Fruit fly (Drosophila melanogaster) whole organism: ENCODE measurements around the gene CG34290.

Source experiments
- EcR ChIP-seq, 2 experiments: fragments of >200 bp; optimal IDR thresholded peaks; 2 replicates each; lab custom pipeline; 2017; ENCODE audit warnings: missing biosample characterization in 2 of 2, missing genetic modification characterization in 2 of 2, missing genetic modification reagents in 2 of 2
- psq ChIP-seq: fragments of >200 bp; optimal IDR thresholded peaks from 2 replicates; lab custom pipeline; 2017

DNA sequence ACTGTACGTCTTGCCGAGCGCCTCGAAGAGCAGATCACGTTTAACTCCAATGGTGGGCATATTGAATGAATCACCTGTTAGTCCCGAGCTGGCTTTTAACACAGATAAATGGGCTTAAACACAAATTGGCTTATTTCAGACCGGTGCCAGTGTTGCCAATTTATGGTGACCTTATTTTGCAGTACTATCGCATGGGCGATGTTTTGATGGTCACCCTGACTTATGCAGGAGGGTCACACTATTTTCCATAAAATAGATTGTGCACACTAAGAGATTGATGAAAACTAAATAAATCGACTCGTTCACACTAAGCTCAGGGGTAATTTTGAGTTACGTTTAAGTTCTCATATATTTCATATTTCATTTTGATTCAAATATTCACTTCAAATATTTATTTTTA, 37.1 kb downstream of the CG34290 start, which contains the start of gene beta-PheRS:
- no peak for TF ChIP-seq EcR (GFP tag; optimal IDR thresholded peaks at IDR 0.05; lab: Kevin White, UChicago)
- no peak for TF ChIP-seq psq (lab: Kevin White, UChicago)
